Fruit fly (Drosophila melanogaster): ENCODE data around the gene Ttc30.

DNA sequence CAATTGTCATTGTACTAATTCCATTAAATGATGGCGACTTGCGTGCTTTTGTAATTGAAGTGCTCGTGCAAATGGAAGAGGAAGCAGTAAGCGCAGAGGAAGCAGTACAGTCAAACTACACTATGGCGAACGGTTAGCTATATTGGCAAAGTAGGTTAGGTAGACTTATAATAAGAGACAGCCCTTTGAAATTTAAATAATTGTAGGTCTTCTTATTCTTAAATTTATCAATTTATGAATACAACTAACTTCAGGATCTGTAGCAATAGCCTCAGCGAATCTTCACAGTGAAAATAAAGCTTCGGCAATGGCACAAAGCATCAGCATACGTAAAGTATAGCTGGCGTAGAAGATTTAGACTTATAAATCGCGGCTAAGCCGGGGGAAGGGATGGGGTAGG lies 32.2 kb upstream of the Ttc30 start:
- no peak for TF ChIP-seq Hr83 (GFP tag; optimal IDR thresholded peaks at IDR 0.05; ENCODE audit: poor library complexity, severe bottlenecking)
- TF ChIP-seq br (GFP tag; optimal IDR thresholded peaks at IDR 0.05): no peak
- TF ChIP-seq Hr78 (GFP tag; optimal IDR thresholded peaks at IDR 0.05): no peak
- no peak for TF ChIP-seq Dfd (GFP tag; optimal IDR thresholded peaks at IDR 0.05)
